Worm (Caenorhabditis elegans): ENCODE data around the gene math-9.

- TF ChIP-seq lsy-27 (tag; optimal IDR thresholded peaks at IDR 0.05; ENCODE audit: borderline replicate concordance, insufficient read depth) (no peak), ekl-4 (GFP tag; IDR thresholded peaks at IDR 0.05) (no peak), snpc-4 (GFP tag; optimal IDR thresholded peaks at IDR 0.05) (no peak), snpc-4 (tag; optimal IDR thresholded peaks at IDR 0.05) (no peak), madf-8 (GFP tag; conservative IDR thresholded peaks at IDR 0.05) (no peak), ceh-100 (GFP tag; IDR thresholded peaks at IDR 0.05) (no peak)
Measured at ce11 chrII:1844552-1844951, 46.0 kb downstream of the math-9 start.

All from whole organism, young adult.